Worm (Caenorhabditis elegans): Measurements from ENCODE around the gene F37A8.5.
A peak's percentile ranks its signal among the peaks of the same experiment; 100 is the strongest.

DNA sequence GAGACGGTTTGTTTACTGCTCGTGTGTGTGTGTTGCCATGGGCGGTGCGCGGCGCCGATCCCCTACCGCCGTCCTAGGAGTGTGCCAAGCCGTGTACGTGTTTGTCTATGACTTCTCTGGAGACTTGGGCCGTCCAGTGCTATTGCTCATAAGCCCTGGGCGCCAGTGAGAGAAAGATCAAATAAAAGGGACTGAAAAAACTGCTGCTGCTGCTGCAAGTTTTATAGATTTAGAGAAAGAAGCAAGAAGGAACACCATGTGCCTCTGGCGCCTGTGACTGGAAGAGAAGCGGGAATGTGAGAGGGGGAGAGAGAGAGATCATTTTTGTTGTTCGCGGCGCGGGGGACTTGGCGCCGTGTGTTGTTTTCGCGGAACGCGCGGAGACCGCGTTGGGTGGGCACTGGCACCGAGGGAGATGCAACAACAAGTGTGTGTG is 27.6 kb downstream of the F37A8.5 start:
- no peak for TF ChIP-seq W03F9.2 (tag; optimal IDR thresholded peaks at IDR 0.05)
- TF ChIP-seq him-1 (tag; optimal IDR thresholded peaks at IDR 0.05) = peak; percentile 69
- no peak for TF ChIP-seq dao-5 (tag; optimal IDR thresholded peaks at IDR 0.05)
